Fruit fly (Drosophila melanogaster): ENCODE results near the gene spn-D.

Gene spn-D

dm6 chr3R:27154001-27154400 is 11.5 kb upstream of the spn-D start:
- no peak for TF ChIP-seq bcd (GFP tag; optimal IDR thresholded peaks at IDR 0.05)
- no peak for TF ChIP-seq gem (tag; optimal IDR thresholded peaks at IDR 0.05)
- no peak for TF ChIP-seq H15 (GFP tag; IDR thresholded peaks at IDR 0.05)
- no peak for TF ChIP-seq CG13296 (GFP tag; optimal IDR thresholded peaks at IDR 0.05)
- TF ChIP-seq CG13123 (GFP tag; optimal IDR thresholded peaks at IDR 0.05), result no peak
- no peak for TF ChIP-seq lov (optimal IDR thresholded peaks at IDR 0.05)
- no peak for TF ChIP-seq lov (GFP tag; IDR thresholded peaks at IDR 0.05)
- TF ChIP-seq chinmo (GFP tag; IDR thresholded peaks at IDR 0.05; ENCODE audit: partially characterized antibody), result 0 out of 4 replicates have a peak, but pooled peaks have one; percentile 31
- peak; percentile 39; the same call in 1 of the 2 replicates for TF ChIP-seq crol (GFP tag; IDR thresholded peaks at IDR 0.05)
- TF ChIP-seq CG7839 (tag; optimal IDR thresholded peaks at IDR 0.05), result no peak
- no peak for TF ChIP-seq Gug (GFP tag; IDR thresholded peaks at IDR 0.05)
- TF ChIP-seq Dbx (GFP tag; IDR thresholded peaks at IDR 0.05), result no peak
- TF ChIP-seq kni (GFP tag; optimal IDR thresholded peaks at IDR 0.05), result no peak
- no peak for TF ChIP-seq CG9932 (GFP tag; IDR thresholded peaks at IDR 0.05)
- no peak for TF ChIP-seq fru (optimal IDR thresholded peaks at IDR 0.05)
- TF ChIP-seq CG1529 (GFP tag; optimal IDR thresholded peaks at IDR 0.05), result no peak
- TF ChIP-seq sna (GFP tag; IDR thresholded peaks at IDR 0.05; ENCODE audit: partially characterized antibody), result no peak
- peak; percentile 82 for TF ChIP-seq ftz-f1 (GFP tag; optimal IDR thresholded peaks at IDR 0.05)
- no peak for TF ChIP-seq CG6765 (GFP tag; optimal IDR thresholded peaks at IDR 0.05)
- no peak for TF ChIP-seq gsb (GFP tag; IDR thresholded peaks at IDR 0.05)
- no peak for TF ChIP-seq gcm (GFP tag; optimal IDR thresholded peaks at IDR 0.05)
- TF ChIP-seq CG12391 (tag; optimal IDR thresholded peaks at IDR 0.05), result no peak
- TF ChIP-seq CG43689 (GFP tag; IDR thresholded peaks at IDR 0.05), result no peak
- TF ChIP-seq ap (GFP tag; IDR thresholded peaks at IDR 0.05), result no peak
- peak; percentile 3; the same call in 1 of the 2 replicates for TF ChIP-seq Adf1 (GFP tag; IDR thresholded peaks at IDR 0.05)
- no peak for TF ChIP-seq CG8089 (GFP tag; optimal IDR thresholded peaks at IDR 0.05)
- no peak for TF ChIP-seq repo (GFP tag; optimal IDR thresholded peaks at IDR 0.05)

- TF ChIP-seq CG13287 (GFP tag; IDR thresholded peaks at IDR 0.05; ENCODE audit: partially characterized antibody) (peak; percentile 36; the same call in 1 of the 2 replicates), MESR4 (GFP tag; optimal IDR thresholded peaks at IDR 0.05) (no peak), CG34376 (GFP tag; optimal IDR thresholded peaks at IDR 0.05) (peak; percentile 35), Med (GFP tag) (peak; percentile 64), unc-4 (GFP tag; IDR thresholded peaks at IDR 0.05; ENCODE audit: partially characterized antibody) (0 out of 2 replicates have a peak, but pooled peaks have one; percentile 25), grn (GFP tag; optimal IDR thresholded peaks at IDR 0.05) (peak; percentile 17), Dip3 (GFP tag; optimal IDR thresholded peaks at IDR 0.05) (no peak), Hmr (GFP tag; optimal IDR thresholded peaks at IDR 0.05) (no peak), Jarid2 (GFP tag; optimal IDR thresholded peaks at IDR 0.05) (peak; percentile 53), CG4404 (GFP tag; IDR thresholded peaks at IDR 0.05) (0 out of 2 replicates have a peak, but pooled peaks have one; percentile 34), sd (tag; optimal IDR thresholded peaks at IDR 0.05) (peak; percentile 43), Opbp (GFP tag; IDR thresholded peaks at IDR 0.05; ENCODE audit: partially characterized antibody) (no peak), nerfin-1 (tag; optimal IDR thresholded peaks at IDR 0.05) (no peak), CG17829 (tag; optimal IDR thresholded peaks at IDR 0.05) (no peak), sob (GFP tag; IDR thresholded peaks at IDR 0.05) (peak; percentile 24; the same call in 1 of the 2 replicates), NFAT (GFP tag; IDR thresholded peaks at IDR 0.05) (0 out of 2 replicates have a peak, but pooled peaks have one; percentile 18), CG32532 (GFP tag; IDR thresholded peaks at IDR 0.05) (peak; percentile 26; the same call in 1 of the 2 replicates), pb (GFP tag; optimal IDR thresholded peaks at IDR 0.05) (no peak), CG12769 (tag; optimal IDR thresholded peaks at IDR 0.05) (peak; percentile 67), Dbx (GFP tag; IDR thresholded peaks at IDR 0.05) (0 out of 3 replicates have a peak, but pooled peaks have one; percentile 38), Trl (optimal IDR thresholded peaks at IDR 0.05) (peak in 1 of 2 experiments; percentile 36), Trl (GFP tag; optimal IDR thresholded peaks at IDR 0.05) (no peak), fd102C (GFP tag; optimal IDR thresholded peaks at IDR 0.05) (no peak), Deaf1 (tag; optimal IDR thresholded peaks at IDR 0.05) (peak; percentile 32)
Observed at dm6 chr3R:27157814-27158213, 7.7 kb upstream of the spn-D start, which contains the start of gene grass. grass (plus strand) TSS chr3R:27157948.

Data from whole organism, embryonic.